Worm (Caenorhabditis elegans) whole organism, midembryonic: ENCODE results near the gene sri-19.
"Not testable (repeated sequence)": the region's sequence is repeated elsewhere in the genome, so short reads cannot be mapped to it uniquely, and the experiment has no call there.

Experiments used
- T22C8.4 ChIP-seq: fragments of 200-800 bp; sonication (Bioruptor generic); IDR thresholded peaks from 2 replicates; pipeline ENCODE4 v1.3.6; 2022; ENCODE audit warnings: missing genetic modification characterization, missing compliant biosample characterization
- cog-1 ChIP-seq: sonication (generic microtip); optimal IDR thresholded peaks from 2 replicates; lab custom pipeline; 2016; ENCODE audit warnings: missing genetic modification characterization, missing compliant biosample characterization
- flt-1 ChIP-seq: fragments of 200-800 bp; sonication (Bioruptor generic); IDR thresholded peaks from 2 replicates; pipeline ENCODE4 v1.3.6; 2022; ENCODE audit warnings: missing genetic modification characterization, missing compliant biosample characterization
- klf-2 ChIP-seq: fragments of 200-800 bp; sonication (Bioruptor generic); conservative IDR thresholded peaks from 2 replicates; pipeline ENCODE4 v1.3.6; 2022; ENCODE audit warnings: missing genetic modification reagents, missing genetic modification characterization, missing compliant biosample characterization
- med-1 ChIP-seq: sonication (generic microtip); optimal IDR thresholded peaks from 2 replicates; lab custom pipeline; 2017; ENCODE audit warnings: missing genetic modification characterization, mild to moderate bottlenecking, missing compliant biosample characterization, antibody characterized with exemption, missing genetic modification reagents; ENCODE audit not compliant: insufficient read depth
- ref-1 ChIP-seq: fragments of 200-800 bp; sonication (Bioruptor generic); conservative IDR thresholded peaks from 2 replicates; pipeline ENCODE4 v1.3.6; 2022; ENCODE audit warnings: missing genetic modification reagents, missing genetic modification characterization, missing compliant biosample characterization
- tab-1 ChIP-seq: fragments of 200-800 bp; sonication (Bioruptor generic); IDR thresholded peaks from 2 replicates; pipeline ENCODE4 v1.3.6; 2022; ENCODE audit warnings: missing genetic modification characterization, missing compliant biosample characterization
- ztf-23 ChIP-seq: fragments of 200-800 bp; sonication (Bioruptor generic); IDR thresholded peaks from 2 replicates; pipeline ENCODE4 v1.3.6; 2022; ENCODE audit warnings: missing genetic modification reagents, missing genetic modification characterization, missing compliant biosample characterization
- ztf-29 ChIP-seq: fragments of 200-800 bp; sonication (Bioruptor generic); IDR thresholded peaks from 2 replicates; pipeline ENCODE4 v1.3.6; 2022; ENCODE audit warnings: missing genetic modification reagents, missing genetic modification characterization, missing compliant biosample characterization

The sri-19 gene

DNA sequence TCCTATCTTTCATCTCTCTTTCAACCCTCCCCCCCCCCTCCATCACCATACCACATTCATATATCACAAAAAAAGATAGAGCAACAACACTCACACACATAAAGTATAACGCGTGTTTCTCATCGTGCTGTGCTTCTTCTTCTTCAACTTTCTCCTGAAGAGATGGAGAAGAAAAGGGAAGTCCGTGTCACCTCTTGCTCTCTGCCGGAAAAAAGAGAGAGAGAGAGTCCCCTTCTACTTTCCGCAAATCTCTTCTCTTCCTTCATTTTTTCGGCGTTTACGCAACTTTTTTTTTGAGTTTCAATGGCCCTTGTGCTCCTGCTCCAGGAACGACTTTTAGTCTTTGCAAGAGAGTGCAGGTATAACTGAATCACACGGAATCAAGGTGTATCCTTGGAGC is 21.5 kb downstream of the sri-19 start:
- TF ChIP-seq cog-1 (tag; lab: Kevin White, UChicago), result no peak
- no peak for TF ChIP-seq med-1 (GFP tag; lab: Kevin White, UChicago)
- no peak for TF ChIP-seq flt-1 (GFP tag; lab: Robert Waterston, UW)
- no peak for TF ChIP-seq ztf-29
- no peak for TF ChIP-seq T22C8.4
- TF ChIP-seq ref-1 (GFP tag; lab: Robert Waterston, UW), result no peak
- TF ChIP-seq klf-2 (GFP tag; lab: Robert Waterston, UW), result no peak
- TF ChIP-seq ztf-23 (GFP tag; lab: Robert Waterston, UW), result no peak
- no peak for TF ChIP-seq tab-1 (GFP tag; lab: Robert Waterston, UW)

DNA sequence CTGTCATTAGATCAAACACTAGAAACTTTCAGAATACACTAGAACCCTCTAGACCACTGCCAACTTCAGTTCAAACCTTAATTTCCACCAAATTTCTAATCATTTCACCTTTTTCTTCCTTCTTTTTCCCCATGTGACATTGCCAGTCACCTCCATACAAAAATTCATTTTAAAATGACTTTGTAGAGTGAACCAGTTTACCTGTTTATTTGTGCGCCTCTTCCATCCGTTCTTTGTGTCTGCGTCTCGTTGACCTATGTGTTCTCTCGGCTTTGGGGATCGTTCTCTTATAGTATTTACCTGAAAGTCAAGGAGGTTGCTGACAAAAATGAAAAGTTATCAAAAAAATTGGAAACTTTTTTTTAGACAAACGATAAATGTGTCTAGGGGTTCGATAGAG is 22.5 kb downstream of the sri-19 start:
- no peak for TF ChIP-seq ztf-29
- no peak for TF ChIP-seq ztf-23 (GFP tag; lab: Robert Waterston, UW)
- TF ChIP-seq klf-2 (GFP tag; lab: Robert Waterston, UW), result no peak
- no peak for TF ChIP-seq med-1 (GFP tag; lab: Kevin White, UChicago)
- no peak for TF ChIP-seq cog-1 (tag; lab: Kevin White, UChicago)
- TF ChIP-seq T22C8.4, result no peak
- no peak for TF ChIP-seq flt-1 (GFP tag; lab: Robert Waterston, UW)
- no peak for TF ChIP-seq tab-1 (GFP tag; lab: Robert Waterston, UW)
- TF ChIP-seq ref-1 (GFP tag; lab: Robert Waterston, UW), result no peak

DNA sequence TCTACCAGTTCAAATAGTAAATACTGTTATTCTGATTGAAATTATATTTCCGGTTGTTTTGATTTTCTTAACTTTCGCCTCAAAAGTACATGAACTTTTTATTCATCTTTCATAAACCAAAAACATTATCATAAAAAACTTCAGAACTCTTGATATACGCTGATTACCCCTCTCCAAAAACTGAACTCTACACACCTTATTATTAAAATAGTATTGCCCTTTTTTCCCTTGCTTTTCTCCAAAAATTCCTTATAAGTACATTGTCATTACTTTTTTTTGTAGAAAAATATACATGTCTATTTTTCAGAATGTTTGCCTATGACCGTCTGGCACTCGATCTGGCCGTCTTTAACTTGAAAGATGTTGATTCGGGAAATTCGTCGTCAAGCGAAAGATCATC is 23.6 kb downstream of the sri-19 start, which contains the start of gene Y43E12A.2:
Gene Y43E12A.2 (plus strand): TSS at position 301 of the 400 bp plus-strand sequence.
- no peak for TF ChIP-seq med-1 (GFP tag; lab: Kevin White, UChicago)
- no peak for TF ChIP-seq tab-1 (GFP tag; lab: Robert Waterston, UW)
- no peak for TF ChIP-seq ref-1 (GFP tag; lab: Robert Waterston, UW)
- no peak for TF ChIP-seq ztf-23 (GFP tag; lab: Robert Waterston, UW)
- no peak for TF ChIP-seq T22C8.4

DNA sequence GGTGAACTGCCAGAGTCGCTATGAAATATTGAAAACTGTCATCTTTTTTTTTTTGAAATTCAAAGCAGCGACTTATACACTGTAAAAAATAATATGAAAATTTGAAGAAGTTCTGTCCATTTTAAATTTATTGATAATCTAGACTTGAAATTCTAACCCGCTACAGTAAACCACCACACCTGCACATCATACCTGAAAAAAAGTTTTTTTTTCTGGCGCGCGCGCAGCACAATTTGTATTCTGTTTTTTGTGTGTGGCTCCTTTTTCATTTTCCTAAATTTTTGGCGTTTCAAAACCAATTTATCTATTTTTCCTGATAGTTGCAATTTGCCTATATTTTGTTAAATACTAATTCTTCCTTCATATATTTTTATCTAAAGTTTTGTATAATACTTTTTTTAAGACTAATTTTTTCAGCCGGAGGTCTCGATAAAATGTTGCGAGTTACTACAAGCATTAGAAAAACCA is 27.4 kb downstream of the sri-19 start, which contains the start of gene cyb-2.1:
Gene cyb-2.1 (plus strand): TSS at position 418 of the 468 bp plus-strand sequence.
- TF ChIP-seq cog-1 (tag; lab: Kevin White, UChicago), result no peak
- TF ChIP-seq tab-1 (GFP tag; lab: Robert Waterston, UW), result no peak
- TF ChIP-seq ref-1 (GFP tag; lab: Robert Waterston, UW), result no peak
- no peak for TF ChIP-seq med-1 (GFP tag; lab: Kevin White, UChicago)

DNA sequence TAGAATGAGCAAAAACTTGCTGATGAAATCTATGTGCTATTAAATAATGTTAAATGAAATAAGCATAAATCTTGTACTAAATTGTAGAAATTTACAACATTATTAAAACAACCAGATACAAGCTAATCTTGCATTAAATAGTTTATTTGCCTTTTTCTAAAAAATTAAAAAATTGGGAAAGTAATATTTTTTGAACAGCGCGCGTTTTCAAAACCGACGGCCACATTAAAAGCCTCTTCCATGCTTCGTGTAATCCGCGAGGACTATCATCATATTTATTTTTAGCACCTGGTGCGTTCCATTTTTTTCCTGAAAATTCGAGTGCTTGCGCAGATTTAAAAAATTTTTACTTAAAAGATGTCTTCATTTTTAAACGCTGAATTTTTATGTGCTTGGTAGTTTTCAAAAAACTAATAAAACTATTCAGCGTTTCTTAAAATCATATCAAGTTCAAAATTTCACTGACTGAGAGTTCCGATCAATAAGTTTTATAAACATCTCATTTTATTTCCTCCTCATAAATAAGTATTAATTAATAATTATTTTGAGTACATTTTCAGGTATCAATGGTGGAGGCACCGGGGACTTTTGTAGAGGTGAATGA is 29.3 kb downstream of the sri-19 start, which contains the start of gene Y43E12A.3:
Gene Y43E12A.3 (plus strand): TSS at position 554 of the 604 bp plus-strand sequence.
- TF ChIP-seq T22C8.4; klf-2 (GFP tag; lab: Robert Waterston, UW); flt-1 (GFP tag; lab: Robert Waterston, UW): not testable (repeated sequence)

DNA sequence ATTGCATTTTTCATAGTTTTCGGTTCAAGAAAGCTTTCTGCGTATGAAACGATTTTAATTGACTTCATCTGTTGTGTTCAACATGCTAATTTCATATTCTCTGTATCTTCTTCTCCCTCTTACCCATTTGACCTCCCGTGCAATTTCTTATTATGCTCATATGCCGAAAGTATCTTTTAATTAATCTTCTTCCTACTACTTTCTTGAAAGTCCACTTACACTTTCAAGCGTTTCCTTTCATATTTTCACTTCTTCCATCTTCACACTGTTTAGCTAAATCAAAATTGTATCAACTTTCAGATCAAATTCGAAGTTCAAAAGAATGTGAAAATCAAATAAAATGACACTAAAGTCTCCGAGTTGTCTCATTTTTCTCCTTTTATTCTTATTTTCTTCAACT is 32.5 kb downstream of the sri-19 start, which contains the start of gene F13H10.5:
Gene F13H10.5 (plus strand): TSS at position 301 of the 400 bp plus-strand sequence.
- TF ChIP-seq med-1 (GFP tag; lab: Kevin White, UChicago), result no peak
- TF ChIP-seq flt-1 (GFP tag; lab: Robert Waterston, UW), result no peak
- TF ChIP-seq klf-2 (GFP tag; lab: Robert Waterston, UW), result no peak
- no peak for TF ChIP-seq cog-1 (tag; lab: Kevin White, UChicago)
- no peak for TF ChIP-seq ztf-29
- TF ChIP-seq ztf-23 (GFP tag; lab: Robert Waterston, UW), result no peak

DNA sequence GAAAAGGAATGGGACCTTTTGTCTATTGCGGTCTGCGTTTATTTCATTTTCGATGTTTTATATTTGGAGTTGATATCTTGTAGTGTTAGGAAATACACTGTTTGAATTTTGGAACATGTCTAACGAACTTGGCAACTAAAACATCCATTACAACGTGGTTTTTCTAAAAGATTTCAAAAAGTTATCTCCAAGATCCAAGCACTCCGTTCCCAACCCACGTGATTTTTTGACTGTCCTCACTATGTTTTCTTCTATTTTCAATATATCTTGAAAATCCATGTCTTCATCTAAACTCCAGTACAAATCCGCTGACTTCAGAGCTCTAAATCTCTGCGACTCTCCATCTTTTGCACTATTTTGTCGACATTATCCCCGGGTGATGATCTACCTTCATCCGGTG is 43.4 kb downstream of the sri-19 start, which contains the start of gene F13H10.9:
Gene F13H10.9 (plus strand): TSS at position 301 of the 400 bp plus-strand sequence.
- TF ChIP-seq med-1 (GFP tag; lab: Kevin White, UChicago) (no peak), T22C8.4 (no peak), cog-1 (tag; lab: Kevin White, UChicago) (no peak), ztf-23 (GFP tag; lab: Robert Waterston, UW) (no peak), klf-2 (GFP tag; lab: Robert Waterston, UW) (no peak), flt-1 (GFP tag; lab: Robert Waterston, UW) (no peak), ref-1 (GFP tag; lab: Robert Waterston, UW) (no peak), ztf-29 (no peak), tab-1 (GFP tag; lab: Robert Waterston, UW) (no peak)

DNA sequence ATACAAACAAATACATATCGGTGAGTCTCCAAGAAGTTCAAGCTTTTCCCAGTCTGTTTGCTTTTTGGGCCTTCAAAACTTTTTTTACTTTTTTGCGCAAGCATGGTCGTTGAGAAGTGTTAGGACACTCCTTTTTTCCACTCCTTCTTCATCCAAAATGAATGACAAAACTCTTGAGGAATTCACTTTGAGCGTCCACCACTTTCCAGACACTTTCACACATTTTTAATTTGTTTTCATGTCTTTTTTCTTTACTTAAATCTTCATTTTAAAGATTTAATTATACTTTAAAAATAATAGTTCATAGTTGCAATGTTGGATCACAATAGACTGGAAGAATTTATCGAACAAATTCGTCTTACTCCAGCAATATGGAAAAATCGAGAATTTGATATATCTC is 46.1 kb downstream of the sri-19 start, which contains the start of gene F13H10.1:
Gene F13H10.1 (plus strand): TSS at position 301 of the 400 bp plus-strand sequence.
- no peak for TF ChIP-seq ref-1 (GFP tag; lab: Robert Waterston, UW)
- TF ChIP-seq med-1 (GFP tag; lab: Kevin White, UChicago), result no peak
- TF ChIP-seq tab-1 (GFP tag; lab: Robert Waterston, UW), result no peak
- TF ChIP-seq flt-1 (GFP tag; lab: Robert Waterston, UW), result no peak
- TF ChIP-seq cog-1 (tag; lab: Kevin White, UChicago), result no peak
- TF ChIP-seq ztf-29, result no peak
- TF ChIP-seq ztf-23 (GFP tag; lab: Robert Waterston, UW), result no peak
- TF ChIP-seq klf-2 (GFP tag; lab: Robert Waterston, UW), result no peak
- TF ChIP-seq T22C8.4, result no peak

DNA sequence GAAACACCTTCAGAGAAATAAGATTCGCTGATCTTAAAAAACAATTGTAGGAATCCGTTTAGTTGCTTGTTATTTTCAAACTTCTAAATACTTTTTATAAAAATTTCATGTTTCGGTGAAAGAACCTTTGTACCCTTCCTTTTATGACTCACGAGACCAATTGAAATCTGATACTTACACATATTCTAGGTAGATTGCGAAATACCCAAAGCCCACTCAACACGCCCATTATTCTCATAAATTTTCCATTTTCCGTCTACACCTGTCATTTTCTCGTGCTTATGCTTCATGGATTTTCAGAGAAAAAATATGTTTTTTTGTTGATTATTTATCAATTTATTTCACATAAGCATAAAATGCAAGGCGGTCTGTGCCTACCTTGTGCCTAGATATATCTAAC is 48.2 kb downstream of the sri-19 start:
- no peak for TF ChIP-seq ref-1 (GFP tag; lab: Robert Waterston, UW)
- no peak for TF ChIP-seq flt-1 (GFP tag; lab: Robert Waterston, UW)
- no peak for TF ChIP-seq ztf-29
- TF ChIP-seq T22C8.4, result no peak
- TF ChIP-seq cog-1 (tag; lab: Kevin White, UChicago), result no peak
- TF ChIP-seq tab-1 (GFP tag; lab: Robert Waterston, UW), result no peak
- no peak for TF ChIP-seq ztf-23 (GFP tag; lab: Robert Waterston, UW)
- TF ChIP-seq klf-2 (GFP tag; lab: Robert Waterston, UW), result no peak
- no peak for TF ChIP-seq med-1 (GFP tag; lab: Kevin White, UChicago)
